Fruit fly (Drosophila melanogaster): ENCODE data around the gene CG32982.
A peak's percentile ranks its signal among the peaks of the same experiment; 100 is the strongest.

CG32982 gene

DNA sequence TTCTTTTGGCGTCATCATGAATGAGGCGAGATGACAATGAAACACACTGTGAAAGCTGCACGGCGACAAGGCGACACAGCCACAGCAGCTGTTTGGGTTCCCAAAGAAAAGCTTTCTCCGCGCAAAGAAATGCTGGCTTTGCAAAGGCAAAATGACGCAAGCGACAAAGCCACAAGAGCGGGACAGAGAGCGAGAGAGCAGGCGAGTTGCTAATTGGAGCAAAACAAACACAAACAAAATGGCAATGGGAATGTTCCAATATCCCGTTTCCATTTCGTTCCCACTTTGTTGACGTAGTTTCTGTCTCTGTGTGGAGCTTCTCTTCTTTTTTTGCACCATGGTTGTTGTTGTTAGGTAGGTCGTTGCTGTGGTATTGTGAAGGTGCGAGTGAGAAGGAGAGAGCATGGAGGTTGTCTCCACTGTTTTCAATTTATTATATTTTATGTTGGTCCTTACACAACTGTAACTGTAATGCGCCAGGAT, 79.6 kb downstream of the CG32982 start (continued):
- TF ChIP-seq CG1792 (GFP tag; optimal IDR thresholded peaks at IDR 0.05) (no peak), CG4707 (GFP tag; optimal IDR thresholded peaks at IDR 0.05) (peak; percentile 43), inv (GFP tag; IDR thresholded peaks at IDR 0.05; ENCODE audit: partially characterized antibody) (no peak), lov (optimal IDR thresholded peaks at IDR 0.05) (no peak), lov (GFP tag; IDR thresholded peaks at IDR 0.05) (peak; percentile 57; the same call in 1 of the 3 replicates), BEAF-32 (GFP tag; optimal IDR thresholded peaks at IDR 0.05) (no peak), hbn (GFP tag; IDR thresholded peaks at IDR 0.05; ENCODE audit: partially characterized antibody) (no peak), cas (GFP tag; IDR thresholded peaks at IDR 0.05) (peak; percentile 66; the same call in 1 of the 2 replicates), CG8281 (tag; optimal IDR thresholded peaks at IDR 0.05) (no peak), Ssrp (tag; optimal IDR thresholded peaks at IDR 0.05) (no peak), Dfd (GFP tag; optimal IDR thresholded peaks at IDR 0.05) (no peak), tna (GFP tag; IDR thresholded peaks at IDR 0.05; ENCODE audit: partially characterized antibody) (no peak), pita (GFP tag; optimal IDR thresholded peaks at IDR 0.05) (no peak), Bgb (GFP tag; IDR thresholded peaks at IDR 0.05; ENCODE audit: partially characterized antibody) (no peak), wdn (GFP tag; IDR thresholded peaks at IDR 0.05) (no peak; the same call in 1 of the 2 replicates), ATbp (GFP tag; optimal IDR thresholded peaks at IDR 0.05) (peak; percentile 93), slbo (GFP tag; IDR thresholded peaks at IDR 0.05) (no peak), HLH3B (GFP tag; IDR thresholded peaks at IDR 0.05) (peak; percentile 39; the same call in 1 of the 2 replicates), sug (tag; optimal IDR thresholded peaks at IDR 0.05) (peak; percentile 13), mirr (GFP tag; optimal IDR thresholded peaks at IDR 0.05) (peak; percentile 64), jing (GFP tag; optimal IDR thresholded peaks at IDR 0.05) (no peak), CG17912 (GFP tag; optimal IDR thresholded peaks at IDR 0.05) (no peak), peb (GFP tag; IDR thresholded peaks at IDR 0.05) (no peak), disco-r (GFP tag; optimal IDR thresholded peaks at IDR 0.05) (no peak), Max (GFP tag; optimal IDR thresholded peaks at IDR 0.05) (no peak), CG10979 (tag; optimal IDR thresholded peaks at IDR 0.05) (no peak), Pdp1 (GFP tag; optimal IDR thresholded peaks at IDR 0.05) (peak in 1 of 2 experiments; percentile 74), hkb (optimal IDR thresholded peaks at IDR 0.05) (no peak), hkb (GFP tag; IDR thresholded peaks at IDR 0.05) (peak; percentile 32; the same call in 1 of the 2 replicates), Hand (GFP tag; optimal IDR thresholded peaks at IDR 0.05) (peak; percentile 33), sr (GFP tag; IDR thresholded peaks at IDR 0.05) (no peak), HmgD (GFP tag; optimal IDR thresholded peaks at IDR 0.05) (no peak), al (GFP tag; IDR thresholded peaks at IDR 0.05) (no peak), onecut (GFP tag; IDR thresholded peaks at IDR 0.05) (peak; percentile 77), chif (GFP tag; optimal IDR thresholded peaks at IDR 0.05) (no peak), CTCF (GFP tag; optimal IDR thresholded peaks at IDR 0.05) (no peak), fu2 (GFP tag; optimal IDR thresholded peaks at IDR 0.05) (no peak), Lpt (GFP tag; optimal IDR thresholded peaks at IDR 0.05) (no peak), CG14014 (GFP tag; IDR thresholded peaks at IDR 0.05) (peak; percentile 62; the same call in 1 of the 2 replicates), Bteb2 (GFP tag; optimal IDR thresholded peaks at IDR 0.05) (no peak), CG11723 (GFP tag; optimal IDR thresholded peaks at IDR 0.05) (no peak), Sry-δ (GFP tag; optimal IDR thresholded peaks at IDR 0.05) (no peak), emc (GFP tag; optimal IDR thresholded peaks at IDR 0.05) (no peak), btn (GFP tag; optimal IDR thresholded peaks at IDR 0.05) (no peak), Ets65A (GFP tag) (no peak), CG7745 (tag; optimal IDR thresholded peaks at IDR 0.05) (no peak), Fer2 (tag; optimal IDR thresholded peaks at IDR 0.05) (no peak), B-H1 (GFP tag; IDR thresholded peaks at IDR 0.05) (no peak; the same call in 2 of the 3 replicates), kah (GFP tag; optimal IDR thresholded peaks at IDR 0.05) (peak; percentile 28), CG14965 (GFP tag; optimal IDR thresholded peaks at IDR 0.05; ENCODE audit: borderline replicate concordance) (no peak), Nf-YA (GFP tag; IDR thresholded peaks at IDR 0.05) (no peak), CG13424 (tag; optimal IDR thresholded peaks at IDR 0.05) (no peak)

Data from whole organism, embryonic.